Worm (Caenorhabditis elegans) whole organism, young adult: Measurements from ENCODE around the gene T26A5.8.

Source experiments
- B0035.1 ChIP-seq: sonication (generic microtip); optimal IDR thresholded peaks from 2 replicates; lab custom pipeline; 2016; ENCODE audit warnings: missing genetic modification characterization, mild to moderate bottlenecking, missing compliant biosample characterization, missing genotype, missing genetic modification reagents
- F52B5.7 ChIP-seq: sonication (generic microtip); optimal IDR thresholded peaks from 2 replicates; lab custom pipeline; 2016; ENCODE audit warnings: mild to moderate bottlenecking, missing genetic modification characterization, missing compliant biosample characterization
- K11D2.4 ChIP-seq: fragments of 200-800 bp; sonication (Bioruptor generic); IDR thresholded peaks from 2 replicates; pipeline ENCODE4 v1.3.6; 2022; ENCODE audit warnings: missing genetic modification reagents, missing genetic modification characterization, missing compliant biosample characterization
- Y79H2A.3 ChIP-seq: fragments of 200-800 bp; sonication (Bioruptor generic); conservative IDR thresholded peaks from 2 replicates; pipeline ENCODE4 v1.3.6; 2022; ENCODE audit warnings: missing genetic modification reagents, missing genetic modification characterization, missing compliant biosample characterization
- Y95B8A.8 ChIP-seq: fragments of 200-800 bp; sonication (Bioruptor generic); IDR thresholded peaks from 2 replicates; pipeline ENCODE4 v1.3.6; 2022; ENCODE audit warnings: missing genetic modification reagents, missing genetic modification characterization, missing compliant biosample characterization
- akir-1 ChIP-seq: fragments of 200-800 bp; sonication (Bioruptor generic); optimal IDR thresholded peaks from 2 replicates; lab custom pipeline; 2018; ENCODE audit warnings: mild to moderate bottlenecking, missing genetic modification characterization, moderate library complexity, missing compliant biosample characterization
- ceh-100 ChIP-seq: fragments of 200-800 bp; sonication (Bioruptor generic); IDR thresholded peaks from 2 replicates; pipeline ENCODE4 v1.3.6; 2022; ENCODE audit warnings: missing genetic modification reagents, missing genetic modification characterization, missing compliant biosample characterization
- ets-4 ChIP-seq: fragments of 200-800 bp; sonication (Bioruptor generic); optimal IDR thresholded peaks from 2 replicates; lab custom pipeline; 2018; ENCODE audit warnings: mild to moderate bottlenecking, missing genetic modification characterization, missing compliant biosample characterization
- madf-8 ChIP-seq: fragments of 200-800 bp; sonication (Bioruptor generic); conservative IDR thresholded peaks from 2 replicates; pipeline ENCODE4 v1.3.6; 2022; ENCODE audit warnings: missing genetic modification reagents, missing genetic modification characterization, missing compliant biosample characterization
- pha-4 ChIP-seq: fragments of 150-350 bp; sonication (generic microtip); optimal IDR thresholded peaks from 2 replicates; lab custom pipeline; 2014; ENCODE audit warnings: missing biosample characterization, missing genetic modification reagents, missing genetic modification characterization

- TF ChIP-seq ceh-100 (no peak), Y79H2A.3 (GFP tag; lab: Robert Waterston, UW) (no peak), F52B5.7 (no peak), B0035.1 (no peak), Y95B8A.8 (GFP tag; lab: Robert Waterston, UW) (no peak), K11D2.4 (GFP tag; lab: Robert Waterston, UW) (no peak), akir-1 (GFP tag; lab: Kevin White, UChicago) (no peak), pha-4 (tag; lab: Kevin White, UChicago) (no peak), madf-8 (no peak), ets-4 (GFP tag; lab: Kevin White, UChicago) (no peak)
Measured at ce11 chrIII:6463679-6464078, 1.0 kb upstream of the T26A5.8 start, which contains the start of gene dlc-1.
